Worm (Caenorhabditis elegans) whole organism, young adult: Measurements from ENCODE around the gene F22E5.6.

Experiments used
- B0035.1 ChIP-seq: sonication (generic microtip); optimal IDR thresholded peaks from 2 replicates; lab custom pipeline; 2016; ENCODE audit warnings: missing genetic modification characterization, mild to moderate bottlenecking, missing compliant biosample characterization, missing genotype, missing genetic modification reagents
- B0261.1 ChIP-seq: sonication (generic microtip); optimal IDR thresholded peaks from 2 replicates; lab custom pipeline; 2016; ENCODE audit warnings: mild to moderate bottlenecking, missing genetic modification characterization, moderate library complexity, missing compliant biosample characterization
- F33H1.4 ChIP-seq: fragments of 200-800 bp; sonication (Bioruptor generic); IDR thresholded peaks from 2 replicates; pipeline ENCODE4 v1.3.6; 2022; ENCODE audit warnings: missing genetic modification reagents, missing genetic modification characterization, missing compliant biosample characterization
- F49E8.2 ChIP-seq: sonication (generic microtip); optimal IDR thresholded peaks from 3 replicates; lab custom pipeline; 2017; ENCODE audit warnings: missing genetic modification characterization, mild to moderate bottlenecking, missing compliant biosample characterization, antibody characterized with exemption, moderate library complexity; ENCODE audit not compliant: insufficient read depth
- F57A8.1 ChIP-seq: fragments of 200-800 bp; sonication (Bioruptor generic); optimal IDR thresholded peaks from 2 replicates; lab custom pipeline; 2018; ENCODE audit warnings: mild to moderate bottlenecking, missing genetic modification characterization, moderate library complexity, missing compliant biosample characterization
- Y67H2A.10 ChIP-seq: fragments of 200-800 bp; sonication (Bioruptor generic); conservative IDR thresholded peaks from 2 replicates; pipeline ENCODE4 v1.3.6; 2022; ENCODE audit warnings: missing genetic modification reagents, missing genetic modification characterization, missing compliant biosample characterization
- Y95B8A.8 ChIP-seq: fragments of 200-800 bp; sonication (Bioruptor generic); IDR thresholded peaks from 2 replicates; pipeline ENCODE4 v1.3.6; 2022; ENCODE audit warnings: missing genetic modification reagents, missing genetic modification characterization, missing compliant biosample characterization
- akir-1 ChIP-seq: fragments of 200-800 bp; sonication (Bioruptor generic); optimal IDR thresholded peaks from 2 replicates; lab custom pipeline; 2018; ENCODE audit warnings: mild to moderate bottlenecking, missing genetic modification characterization, moderate library complexity, missing compliant biosample characterization
- aptf-2 ChIP-seq: fragments of 200-800 bp; sonication (Bioruptor generic); conservative IDR thresholded peaks from 2 replicates; pipeline ENCODE4 v1.3.6; 2022; ENCODE audit warnings: missing genetic modification reagents, missing genetic modification characterization, missing compliant biosample characterization
- athp-1 ChIP-seq: sonication (generic microtip); optimal IDR thresholded peaks from 2 replicates; lab custom pipeline; 2017; ENCODE audit warnings: mild to moderate bottlenecking, missing genetic modification characterization, missing compliant biosample characterization
- attf-3 ChIP-seq: fragments of 200-800 bp; sonication (Bioruptor generic); conservative IDR thresholded peaks from 2 replicates; pipeline ENCODE4 v1.3.6; 2022; ENCODE audit warnings: missing genetic modification reagents, missing genetic modification characterization, missing compliant biosample characterization
- cebp-1 ChIP-seq, 2 experiments: fragments of 200-800 bp in 1 of 2; sonication (Bioruptor generic) in 1 of 2; sonication (generic microtip) in 1 of 2; IDR thresholded peaks in 1 of 2; optimal IDR thresholded peaks in 1 of 2; 2 replicates each; pipeline versions ENCODE4 v1.3.6 to Lab custom; 2017 to 2022; ENCODE audit warnings: missing compliant biosample characterization in 2 of 2, missing genetic modification characterization in 2 of 2, mild to moderate bottlenecking in 1 of 2, missing genetic modification reagents in 1 of 2, moderate library complexity in 1 of 2
- ceh-27 ChIP-seq: fragments of 200-800 bp; sonication (Bioruptor generic); optimal IDR thresholded peaks from 2 replicates; lab custom pipeline; 2018; ENCODE audit warnings: mild to moderate bottlenecking, missing genetic modification characterization, moderate library complexity, missing compliant biosample characterization
- ceh-58 ChIP-seq: fragments of 200-800 bp; sonication (Bioruptor generic); IDR thresholded peaks from 2 replicates; pipeline ENCODE4 v1.3.6; 2022; ENCODE audit warnings: missing genetic modification characterization, missing compliant biosample characterization
- die-1 ChIP-seq: sonication (generic microtip); optimal IDR thresholded peaks from 2 replicates; lab custom pipeline; 2016; ENCODE audit warnings: missing genotype, mild to moderate bottlenecking, missing genetic modification characterization, missing compliant biosample characterization
- dox-1 ChIP-seq: fragments of 200-800 bp; sonication (Bioruptor generic); IDR thresholded peaks from 2 replicates; pipeline ENCODE4 v1.3.6; 2022; ENCODE audit warnings: missing genetic modification reagents, missing genetic modification characterization, missing compliant biosample characterization
- dpl-1 ChIP-seq: fragments of 150-350 bp; optimal IDR thresholded peaks from 2 replicates; lab custom pipeline; 2014; ENCODE audit warnings: missing biosample characterization, missing genetic modification reagents, missing genetic modification characterization
- efl-1 ChIP-seq: fragments of 150-350 bp; optimal IDR thresholded peaks from 2 replicates; lab custom pipeline; 2014; ENCODE audit warnings: missing biosample characterization, missing genetic modification reagents, missing genetic modification characterization
- egrh-3 ChIP-seq: fragments of 200-800 bp; sonication (Bioruptor generic); IDR thresholded peaks from 2 replicates; pipeline ENCODE4 v1.3.6; 2022; ENCODE audit warnings: missing genetic modification reagents, missing genetic modification characterization, missing compliant biosample characterization
- hmg-20 ChIP-seq: fragments of 200-800 bp; sonication (Bioruptor generic); IDR thresholded peaks from 2 replicates; pipeline ENCODE4 v1.3.6; 2022; ENCODE audit warnings: missing genetic modification reagents, missing genetic modification characterization, missing compliant biosample characterization
- lin-40 ChIP-seq: sonication (generic microtip); optimal IDR thresholded peaks from 2 replicates; lab custom pipeline; 2016; ENCODE audit warnings: missing genetic modification characterization, mild to moderate bottlenecking, missing compliant biosample characterization, missing genotype, missing genetic modification reagents
- lin-54 ChIP-seq: fragments of 200-800 bp; sonication (Bioruptor generic); optimal IDR thresholded peaks from 2 replicates; lab custom pipeline; 2018; ENCODE audit warnings: mild to moderate bottlenecking, missing genetic modification characterization, missing compliant biosample characterization
- madf-10 ChIP-seq: sonication (generic microtip); optimal IDR thresholded peaks from 2 replicates; lab custom pipeline; 2016; ENCODE audit warnings: mild to moderate bottlenecking, missing genetic modification characterization, missing compliant biosample characterization
- madf-6 ChIP-seq: fragments of 200-800 bp; sonication (Bioruptor generic); IDR thresholded peaks from 2 replicates; pipeline ENCODE4 v1.3.6; 2022; ENCODE audit warnings: missing genetic modification reagents, missing genetic modification characterization, missing compliant biosample characterization
- madf-8 ChIP-seq: fragments of 200-800 bp; sonication (Bioruptor generic); conservative IDR thresholded peaks from 2 replicates; pipeline ENCODE4 v1.3.6; 2022; ENCODE audit warnings: missing genetic modification reagents, missing genetic modification characterization, missing compliant biosample characterization
- mcd-1 ChIP-seq: fragments of 200-800 bp; sonication (Bioruptor generic); IDR thresholded peaks from 2 replicates; pipeline ENCODE4 v1.3.6; 2022; ENCODE audit warnings: missing genetic modification reagents, missing genetic modification characterization, missing compliant biosample characterization
- nfya-1 ChIP-seq: sonication (generic microtip); optimal IDR thresholded peaks from 2 replicates; lab custom pipeline; 2017; ENCODE audit warnings: antibody characterized with exemption, missing compliant biosample characterization, missing genetic modification characterization, borderline replicate concordance; ENCODE audit not compliant: insufficient read depth
- nfyb-1 ChIP-seq: fragments of 200-800 bp; sonication (Bioruptor generic); IDR thresholded peaks from 2 replicates; pipeline ENCODE4 v1.3.6; 2022; ENCODE audit warnings: missing genetic modification reagents, missing genetic modification characterization, missing compliant biosample characterization
- nhr-80 ChIP-seq: sonication (generic microtip); optimal IDR thresholded peaks from 2 replicates; lab custom pipeline; 2016; ENCODE audit warnings: missing genetic modification characterization, missing compliant biosample characterization
- pha-4 ChIP-seq: fragments of 150-350 bp; sonication (generic microtip); optimal IDR thresholded peaks from 2 replicates; lab custom pipeline; 2014; ENCODE audit warnings: missing biosample characterization, missing genetic modification reagents, missing genetic modification characterization
- rcor-1 ChIP-seq: fragments of 200-800 bp; sonication (Bioruptor generic); IDR thresholded peaks from 2 replicates; pipeline ENCODE4 v1.3.6; 2022; ENCODE audit warnings: missing genetic modification reagents, missing genetic modification characterization, missing compliant biosample characterization
- rpc-1 ChIP-seq, 2 experiments: fragments of 150-350 bp in 1 of 2; sonication (generic microtip) in 1 of 2; optimal IDR thresholded peaks; 2 replicates each; lab custom pipeline; 2014 to 2018; ENCODE audit warnings: missing biosample characterization in 1 of 2, missing genetic modification characterization in 1 of 2, missing genetic modification reagents in 1 of 2, missing genotype in 1 of 2
- snpc-3.4 ChIP-seq: sonication (generic microtip); optimal IDR thresholded peaks from 2 replicates; lab custom pipeline; 2017; ENCODE audit warnings: missing genetic modification characterization, mild to moderate bottlenecking, missing compliant biosample characterization, antibody characterized with exemption, moderate library complexity, missing genotype, missing genetic modification reagents
- sptf-2 ChIP-seq: fragments of 200-800 bp; sonication (Bioruptor generic); optimal IDR thresholded peaks from 2 replicates; lab custom pipeline; 2018; ENCODE audit warnings: mild to moderate bottlenecking, missing genetic modification characterization, missing compliant biosample characterization
- tbp1 ChIP-seq: fragments of 200-800 bp; sonication (Bioruptor generic); optimal IDR thresholded peaks from 2 replicates; lab custom pipeline; 2018; ENCODE audit warnings: mild to moderate bottlenecking, missing genetic modification characterization, missing compliant biosample characterization
- tbx-9 ChIP-seq: sonication (generic microtip); optimal IDR thresholded peaks from 2 replicates; lab custom pipeline; 2016; ENCODE audit warnings: borderline replicate concordance, missing genetic modification characterization, inconsistent platforms, missing compliant biosample characterization
- xnd-1 ChIP-seq: sonication (generic microtip); optimal IDR thresholded peaks from 2 replicates; lab custom pipeline; 2016; ENCODE audit warnings: missing genotype, missing genetic modification reagents, missing genetic modification characterization, missing compliant biosample characterization
- zfh-2 ChIP-seq: fragments of 200-800 bp; sonication (Bioruptor generic); conservative IDR thresholded peaks from 2 replicates; pipeline ENCODE4 v1.3.6; 2022; ENCODE audit warnings: missing genetic modification reagents, missing genetic modification characterization, missing compliant biosample characterization
- ztf-28 ChIP-seq: fragments of 200-800 bp; sonication (Bioruptor generic); IDR thresholded peaks from 2 replicates; pipeline ENCODE4 v1.3.6; 2022; ENCODE audit warnings: missing genetic modification reagents, missing genetic modification characterization, missing compliant biosample characterization
- ztf-6 ChIP-seq: fragments of 200-800 bp; sonication (Bioruptor generic); IDR thresholded peaks from 2 replicates; pipeline ENCODE4 v1.3.6; 2022; ENCODE audit warnings: missing genetic modification reagents, missing genetic modification characterization, missing compliant biosample characterization

Gene F22E5.6

DNA sequence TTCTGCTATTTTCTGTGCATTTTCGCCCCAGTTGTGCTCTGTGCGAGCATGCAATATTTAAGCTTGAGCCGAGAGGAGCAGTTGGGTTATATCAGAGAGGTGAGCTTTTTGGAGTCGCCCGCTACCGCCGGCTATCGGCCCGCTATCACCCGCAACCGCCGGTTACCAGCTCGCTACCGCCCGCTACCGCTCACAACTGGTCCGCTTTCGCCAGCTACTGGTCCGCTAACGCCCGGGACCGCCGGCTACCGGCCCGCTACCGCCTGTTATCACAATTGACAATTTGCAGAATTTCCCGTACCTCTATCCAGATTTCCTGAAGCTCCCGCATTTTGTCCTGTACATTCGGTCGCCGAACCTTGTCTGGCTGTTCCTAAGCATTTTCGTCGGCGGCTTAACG, 21.2 kb upstream of the F22E5.6 start (continued):
- TF ChIP-seq egrh-3 (GFP tag; lab: Robert Waterston, UW) (peak; percentile 81; the same call in 1 of the 2 replicates), ceh-27 (GFP tag; lab: Kevin White, UChicago) (no peak)

ce11 chrII:2629270-2629669, 20.4 kb upstream of the F22E5.6 start, which contains the start of gene sri-37:
TSS of gene sri-37 (plus strand) at chrII:2629570.
- no peak for TF ChIP-seq zfh-2 (GFP tag; lab: Robert Waterston, UW)

ce11 chrII:2631169-2631568, 18.5 kb upstream of the F22E5.6 start, which contains the start of gene D2062.1:
TSS of gene D2062.1 (plus strand) at chrII:2631469.
- TF ChIP-seq ceh-58 (GFP tag; lab: Robert Waterston, UW) (no peak), ztf-28 (GFP tag; lab: Robert Waterston, UW) (no peak), tbp1 (GFP tag; lab: Kevin White, UChicago) (no peak)

DNA sequence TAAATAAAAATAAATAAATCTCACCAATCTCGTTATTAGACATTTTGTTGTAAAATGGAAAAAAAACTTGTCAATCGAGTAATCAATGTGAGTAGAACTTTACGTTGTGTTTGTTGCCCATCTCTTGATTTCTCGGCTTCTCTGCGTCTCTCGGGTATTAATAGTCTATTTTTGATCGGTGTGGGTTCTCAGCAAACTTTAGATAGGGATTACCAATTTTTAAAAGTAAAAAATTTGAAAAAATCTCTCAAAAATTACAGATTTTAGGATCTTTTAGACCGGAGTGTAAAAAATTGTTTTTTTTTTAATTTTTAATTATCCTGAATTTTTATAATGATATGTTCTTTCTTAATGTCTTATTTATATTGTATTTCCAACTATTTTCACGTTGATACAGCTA, 12.3 kb upstream of the F22E5.6 start, which contains the start of gene F22E5.21:
F22E5.21 (minus strand) TSS at position 101 of the 400 bp plus-strand sequence.
- TF ChIP-seq madf-8 (GFP tag; lab: Robert Waterston, UW) = no peak
- TF ChIP-seq nhr-80 (tag; lab: Kevin White, UChicago) = no peak
- no peak for TF ChIP-seq attf-3 (GFP tag; lab: Robert Waterston, UW)
- no peak for TF ChIP-seq pha-4 (tag; lab: Kevin White, UChicago)
- TF ChIP-seq aptf-2 = no peak
- no peak for TF ChIP-seq tbx-9
- no peak for TF ChIP-seq B0261.1
- TF ChIP-seq lin-40 (tag; lab: Kevin White, UChicago) = no peak
- TF ChIP-seq madf-6 (GFP tag; lab: Robert Waterston, UW) = no peak
- no peak for TF ChIP-seq B0035.1 (tag; lab: Kevin White, UChicago)
- no peak for TF ChIP-seq sptf-2 (GFP tag; lab: Kevin White, UChicago)
- no peak for TF ChIP-seq ceh-58 (GFP tag; lab: Robert Waterston, UW)
- TF ChIP-seq F33H1.4 (GFP tag; lab: Robert Waterston, UW) = no peak

ce11 chrII:2638062-2638461, 11.6 kb upstream of the F22E5.6 start, which contains the start of gene F22E5.9:
TSS of gene F22E5.9 (plus strand) at chrII:2638388.
- no peak for TF ChIP-seq snpc-3.4 (tag; lab: Kevin White, UChicago)
- no peak for TF ChIP-seq Y95B8A.8 (GFP tag; lab: Robert Waterston, UW)
- TF ChIP-seq madf-6 (GFP tag; lab: Robert Waterston, UW) = no peak
- no peak for TF ChIP-seq akir-1 (GFP tag; lab: Kevin White, UChicago)
- no peak for TF ChIP-seq F49E8.2
- peak; percentile 30 for TF ChIP-seq efl-1 (GFP tag; lab: Kevin White, UChicago)
- TF ChIP-seq madf-10 (tag; lab: Kevin White, UChicago) = no peak
- no peak for TF ChIP-seq madf-8 (GFP tag; lab: Robert Waterston, UW)
- TF ChIP-seq xnd-1 (tag; lab: Kevin White, UChicago) = no peak
- no peak for TF ChIP-seq rcor-1
- TF ChIP-seq F57A8.1 (GFP tag; lab: Kevin White, UChicago) = no peak
- TF ChIP-seq ztf-6 (GFP tag; lab: Robert Waterston, UW) = no peak
- no peak for TF ChIP-seq egrh-3 (GFP tag; lab: Robert Waterston, UW)
- TF ChIP-seq mcd-1 (GFP tag; lab: Robert Waterston, UW) = peak; percentile 85
- no peak for TF ChIP-seq Y67H2A.10
- TF ChIP-seq lin-54 = peak; percentile 50
- no peak for TF ChIP-seq sptf-2 (GFP tag; lab: Kevin White, UChicago)
- TF ChIP-seq nfya-1 (tag; lab: Kevin White, UChicago) = no peak
- peak; percentile 54 for TF ChIP-seq dpl-1 (GFP tag; lab: Kevin White, UChicago)
- no peak for TF ChIP-seq die-1 (tag; lab: Kevin White, UChicago)
- no peak for TF ChIP-seq tbx-9
- TF ChIP-seq rpc-1 (optimal IDR thresholded peaks at IDR 0.05; lab: Kevin White, UChicago) = no peak
- TF ChIP-seq rpc-1 (tag; optimal IDR thresholded peaks at IDR 0.05; lab: Kevin White, UChicago) = no peak
- no peak for TF ChIP-seq cebp-1 (GFP tag; IDR thresholded peaks at IDR 0.05; lab: Robert Waterston, UW)
- no peak for TF ChIP-seq cebp-1 (tag; optimal IDR thresholded peaks at IDR 0.05; lab: Kevin White, UChicago)
- no peak for TF ChIP-seq nfyb-1
- no peak for TF ChIP-seq athp-1 (tag; lab: Kevin White, UChicago)
- no peak for TF ChIP-seq hmg-20 (GFP tag; lab: Robert Waterston, UW)
- no peak for TF ChIP-seq dox-1 (GFP tag; lab: Robert Waterston, UW)
